Worm (Caenorhabditis elegans): ENCODE results near the gene klp-11.

Gene klp-11

ce11 chrIV:8748967-8749366 lies 12.9 kb downstream of the klp-11 start:
- TF ChIP-seq mxl-3 (GFP tag; optimal IDR thresholded peaks at IDR 0.05): no peak

ce11 chrIV:8745591-8746302 lies 16.1 kb downstream of the klp-11 start, which contains the start of the genes F20C5.7 and parg-1:
Gene F20C5.7 (minus strand): TSS chrIV:8745691.
Gene parg-1 (plus strand): TSS chrIV:8746252.
- TF ChIP-seq Y75B8A.6 (GFP tag; IDR thresholded peaks at IDR 0.05): no peak
- TF ChIP-seq egl-27 (tag; optimal IDR thresholded peaks at IDR 0.05): no peak
- no peak for TF ChIP-seq ceh-62 (tag; optimal IDR thresholded peaks at IDR 0.05)
- TF ChIP-seq dve-1 (tag; optimal IDR thresholded peaks at IDR 0.05; ENCODE audit: insufficient read depth): no peak
- TF ChIP-seq F49E8.2 (tag; optimal IDR thresholded peaks at IDR 0.05; ENCODE audit: borderline replicate concordance): no peak
- no peak for TF ChIP-seq F37D6.2 (tag; optimal IDR thresholded peaks at IDR 0.05)
- TF ChIP-seq ama-1 (optimal IDR thresholded peaks at IDR 0.05): no peak
- no peak for TF ChIP-seq aha-1 (tag)
- no peak for TF ChIP-seq mxl-2 (GFP tag; conservative IDR thresholded peaks at IDR 0.05)
- no peak for TF ChIP-seq lir-3 (tag; optimal IDR thresholded peaks at IDR 0.05)
- TF ChIP-seq nhr-11 (tag; optimal IDR thresholded peaks at IDR 0.05): no peak
- TF ChIP-seq jun-1 (tag; optimal IDR thresholded peaks at IDR 0.05): no peak
- TF ChIP-seq zip-11 (GFP tag; IDR thresholded peaks at IDR 0.05): no peak

ce11 chrIV:8743654-8744332 lies 18.1 kb downstream of the klp-11 start, which contains the start of gene F21D5.7:
Gene F21D5.7 (minus strand): TSS chrIV:8743704.
- TF ChIP-seq daf-12 (tag; optimal IDR thresholded peaks at IDR 0.05) (no peak), mep-1 (tag; optimal IDR thresholded peaks at IDR 0.05) (peak; percentile 80), saeg-2 (GFP tag; IDR thresholded peaks at IDR 0.05) (no peak), lsy-2 (tag; optimal IDR thresholded peaks at IDR 0.05) (peak in 1 of 2 experiments; percentile 90), spr-1 (tag; optimal IDR thresholded peaks at IDR 0.05) (peak; percentile 46), php-3 (GFP tag; IDR thresholded peaks at IDR 0.05) (peak; percentile 80), mdl-1 (tag; optimal IDR thresholded peaks at IDR 0.05) (peak in 1 of 2 experiments; percentile 51), rbr-2 (tag; optimal IDR thresholded peaks at IDR 0.05) (peak; percentile 64), mxl-3 (GFP tag; optimal IDR thresholded peaks at IDR 0.05) (peak; percentile 15), nhr-41 (GFP tag; IDR thresholded peaks at IDR 0.05) (no peak), unc-130 (GFP tag; optimal IDR thresholded peaks at IDR 0.05) (peak; percentile 18), nhr-48 (tag; optimal IDR thresholded peaks at IDR 0.05) (peak; percentile 13), madf-9 (GFP tag; conservative IDR thresholded peaks at IDR 0.05) (0 out of 2 replicates have a peak, but pooled peaks have one; percentile 37), T20F7.1 (GFP tag; optimal IDR thresholded peaks at IDR 0.05) (peak; percentile 86), T26A8.4 (GFP tag; IDR thresholded peaks at IDR 0.05) (peak; percentile 94; the same call in 1 of the 2 replicates), unc-62 (GFP tag; optimal IDR thresholded peaks at IDR 0.05 in 1 of 2) (peak in 1 of 2 experiments; percentile 51), unc-62 (tag; optimal IDR thresholded peaks at IDR 0.05) (no peak), nhr-111 (GFP tag; optimal IDR thresholded peaks at IDR 0.05) (no peak), ama-1 (optimal IDR thresholded peaks at IDR 0.05) (no peak), hif-1 (tag; optimal IDR thresholded peaks at IDR 0.05) (peak in 1 of 2 experiments; percentile 44), snpc-1.2 (GFP tag; IDR thresholded peaks at IDR 0.05) (peak; percentile 53; the same call in 1 of the 2 replicates), gei-8 (GFP tag; optimal IDR thresholded peaks at IDR 0.05) (no peak), nhr-76 (tag; optimal IDR thresholded peaks at IDR 0.05) (no peak), lin-13 (GFP tag; optimal IDR thresholded peaks at IDR 0.05) (peak; percentile 35), duxl-1 (tag; optimal IDR thresholded peaks at IDR 0.05; ENCODE audit: poor library complexity) (peak; percentile 72), jun-1 (tag; optimal IDR thresholded peaks at IDR 0.05) (no peak), hmg-1.1 (GFP tag; IDR thresholded peaks at IDR 0.05) (peak; percentile 34; the same call in 1 of the 2 replicates), dpl-1 (GFP tag; optimal IDR thresholded peaks at IDR 0.05) (peak; percentile 86), madf-5 (GFP tag; IDR thresholded peaks at IDR 0.05) (no peak), ctbp-1 (GFP tag; IDR thresholded peaks at IDR 0.05) (peak; percentile 24; the same call in 1 of the 2 replicates), zfp-3 (GFP tag; conservative IDR thresholded peaks at IDR 0.05) (peak; percentile 35; the same call in 1 of the 2 replicates), ztf-7 (tag; optimal IDR thresholded peaks at IDR 0.05) (peak; percentile 72), nhr-28 (tag; optimal IDR thresholded peaks at IDR 0.05) (peak; percentile 56), mes-2 (tag; optimal IDR thresholded peaks at IDR 0.05; ENCODE audit: poor library complexity, severe bottlenecking) (peak; percentile 76)

Measured in whole organism, L4 larva.